Worm (Caenorhabditis elegans) whole organism, young adult: Measurements from ENCODE around the gene nhr-158.

ENCODE experiments used
- C06A6.2 ChIP-seq: fragments of 200-800 bp; sonication (Bioruptor generic); conservative IDR thresholded peaks from 2 replicates; pipeline ENCODE4 v1.3.6; 2022; ENCODE audit warnings: missing genetic modification characterization, missing compliant biosample characterization
- F22D6.2 ChIP-seq: sonication (generic microtip); optimal IDR thresholded peaks from 2 replicates; lab custom pipeline; 2016; ENCODE audit warnings: mild to moderate bottlenecking, missing genetic modification characterization, missing compliant biosample characterization
- F37B4.10 ChIP-seq: fragments of 200-800 bp; sonication (Bioruptor generic); IDR thresholded peaks from 2 replicates; pipeline ENCODE4 v1.3.6; 2022; ENCODE audit warnings: missing genetic modification characterization, missing compliant biosample characterization
- K12H6.12 ChIP-seq: fragments of 200-800 bp; sonication (Bioruptor generic); optimal IDR thresholded peaks from 2 replicates; lab custom pipeline; 2018; ENCODE audit warnings: mild to moderate bottlenecking, missing genetic modification characterization, missing compliant biosample characterization
- T26A5.8 ChIP-seq: sonication (generic microtip); optimal IDR thresholded peaks from 2 replicates; lab custom pipeline; 2016; ENCODE audit warnings: missing genetic modification characterization, missing compliant biosample characterization
- Y67H2A.10 ChIP-seq: fragments of 200-800 bp; sonication (Bioruptor generic); conservative IDR thresholded peaks from 2 replicates; pipeline ENCODE4 v1.3.6; 2022; ENCODE audit warnings: missing genetic modification reagents, missing genetic modification characterization, missing compliant biosample characterization
- Y95B8A.8 ChIP-seq: fragments of 200-800 bp; sonication (Bioruptor generic); IDR thresholded peaks from 2 replicates; pipeline ENCODE4 v1.3.6; 2022; ENCODE audit warnings: missing genetic modification reagents, missing genetic modification characterization, missing compliant biosample characterization
- ZK185.1 ChIP-seq: sonication (generic microtip); optimal IDR thresholded peaks from 2 replicates; lab custom pipeline; 2016; ENCODE audit warnings: mild to moderate bottlenecking, missing genetic modification characterization, missing compliant biosample characterization; ENCODE audit not compliant: poor library complexity, severe bottlenecking
- aptf-2 ChIP-seq: fragments of 200-800 bp; sonication (Bioruptor generic); conservative IDR thresholded peaks from 2 replicates; pipeline ENCODE4 v1.3.6; 2022; ENCODE audit warnings: missing genetic modification reagents, missing genetic modification characterization, missing compliant biosample characterization
- aptf-3 ChIP-seq: fragments of 200-800 bp; sonication (Bioruptor generic); IDR thresholded peaks from 2 replicates; pipeline ENCODE4 v1.3.6; 2022; ENCODE audit warnings: missing genetic modification characterization, missing compliant biosample characterization
- athp-1 ChIP-seq: sonication (generic microtip); optimal IDR thresholded peaks from 2 replicates; lab custom pipeline; 2017; ENCODE audit warnings: mild to moderate bottlenecking, missing genetic modification characterization, missing compliant biosample characterization
- ccch-3 ChIP-seq: fragments of 200-800 bp; sonication (Bioruptor generic); optimal IDR thresholded peaks from 2 replicates; lab custom pipeline; 2018; ENCODE audit warnings: mild to moderate bottlenecking, missing genetic modification characterization, missing compliant biosample characterization
- ceh-58 ChIP-seq: fragments of 200-800 bp; sonication (Bioruptor generic); IDR thresholded peaks from 2 replicates; pipeline ENCODE4 v1.3.6; 2022; ENCODE audit warnings: missing genetic modification characterization, missing compliant biosample characterization
- dpff-1 ChIP-seq: sonication (generic microtip); optimal IDR thresholded peaks from 2 replicates; lab custom pipeline; 2017; ENCODE audit warnings: mild to moderate bottlenecking, missing genetic modification characterization, missing compliant biosample characterization
- dpl-1 ChIP-seq: fragments of 150-350 bp; optimal IDR thresholded peaks from 2 replicates; lab custom pipeline; 2014; ENCODE audit warnings: missing biosample characterization, missing genetic modification reagents, missing genetic modification characterization
- egl-18 ChIP-seq: fragments of 200-800 bp; sonication (Bioruptor generic); IDR thresholded peaks from 2 replicates; pipeline ENCODE4 v1.3.6; 2022; ENCODE audit warnings: missing genetic modification reagents, missing genetic modification characterization, missing compliant biosample characterization
- gei-17 ChIP-seq: fragments of 200-800 bp; sonication (Bioruptor generic); optimal IDR thresholded peaks from 2 replicates; lab custom pipeline; 2018; ENCODE audit warnings: mild to moderate bottlenecking, missing genetic modification characterization, missing compliant biosample characterization
- him-1 ChIP-seq: sonication (generic microtip); optimal IDR thresholded peaks from 2 replicates; lab custom pipeline; 2016; ENCODE audit warnings: missing genotype, missing genetic modification reagents, missing genetic modification characterization, missing compliant biosample characterization
- hmg-1.2 ChIP-seq: fragments of 200-800 bp; sonication (Bioruptor generic); IDR thresholded peaks from 2 replicates; pipeline ENCODE4 v1.3.6; 2022; ENCODE audit warnings: missing genetic modification reagents, missing genetic modification characterization, missing compliant biosample characterization
- hrde-1 ChIP-seq: sonication (generic microtip); optimal IDR thresholded peaks from 2 replicates; lab custom pipeline; 2016; ENCODE audit warnings: missing genetic modification characterization, mild to moderate bottlenecking, missing compliant biosample characterization, moderate library complexity, missing genotype, missing genetic modification reagents, borderline replicate concordance
- lag-1 ChIP-seq: fragments of 200-800 bp; sonication (Bioruptor generic); IDR thresholded peaks from 2 replicates; pipeline ENCODE4 v1.3.6; 2022; ENCODE audit warnings: missing genetic modification reagents, missing genetic modification characterization, missing compliant biosample characterization
- madf-10 ChIP-seq: sonication (generic microtip); optimal IDR thresholded peaks from 2 replicates; lab custom pipeline; 2016; ENCODE audit warnings: mild to moderate bottlenecking, missing genetic modification characterization, missing compliant biosample characterization
- mcd-1 ChIP-seq: fragments of 200-800 bp; sonication (Bioruptor generic); IDR thresholded peaks from 2 replicates; pipeline ENCODE4 v1.3.6; 2022; ENCODE audit warnings: missing genetic modification reagents, missing genetic modification characterization, missing compliant biosample characterization
- nfya-1 ChIP-seq: sonication (generic microtip); optimal IDR thresholded peaks from 2 replicates; lab custom pipeline; 2017; ENCODE audit warnings: antibody characterized with exemption, missing compliant biosample characterization, missing genetic modification characterization, borderline replicate concordance; ENCODE audit not compliant: insufficient read depth
- nfya-2 ChIP-seq: fragments of 200-800 bp; sonication (Bioruptor generic); IDR thresholded peaks from 2 replicates; pipeline ENCODE4 v1.3.6; 2022; ENCODE audit warnings: missing genetic modification reagents, missing genetic modification characterization, missing compliant biosample characterization
- nhr-179 ChIP-seq: sonication (generic microtip); optimal IDR thresholded peaks from 2 replicates; lab custom pipeline; 2016; ENCODE audit warnings: mild to moderate bottlenecking, missing genetic modification characterization, missing compliant biosample characterization
- nhr-27 ChIP-seq: fragments of 200-800 bp; sonication (Bioruptor generic); optimal IDR thresholded peaks from 2 replicates; lab custom pipeline; 2018; ENCODE audit warnings: mild to moderate bottlenecking, missing genetic modification characterization, moderate library complexity, missing compliant biosample characterization
- nhr-90 ChIP-seq: sonication (generic microtip); optimal IDR thresholded peaks from 2 replicates; lab custom pipeline; 2016; ENCODE audit warnings: missing genotype, mild to moderate bottlenecking, missing genetic modification characterization, missing compliant biosample characterization
- pha-4 ChIP-seq: fragments of 150-350 bp; sonication (generic microtip); optimal IDR thresholded peaks from 2 replicates; lab custom pipeline; 2014; ENCODE audit warnings: missing biosample characterization, missing genetic modification reagents, missing genetic modification characterization
- rcor-1 ChIP-seq: fragments of 200-800 bp; sonication (Bioruptor generic); IDR thresholded peaks from 2 replicates; pipeline ENCODE4 v1.3.6; 2022; ENCODE audit warnings: missing genetic modification reagents, missing genetic modification characterization, missing compliant biosample characterization
- rec-8 ChIP-seq, 2 experiments: sonication (generic microtip); optimal IDR thresholded peaks; 2 replicates each; lab custom pipeline; 2016; ENCODE audit warnings: mild to moderate bottlenecking in 2 of 2, missing genetic modification characterization in 2 of 2, missing genetic modification reagents in 2 of 2, missing genotype in 2 of 2, missing biosample characterization in 1 of 2, missing compliant biosample characterization in 1 of 2, moderate library complexity in 1 of 2
- snpc-1.1 ChIP-seq: sonication (generic microtip); optimal IDR thresholded peaks from 2 replicates; lab custom pipeline; 2017; ENCODE audit warnings: missing genetic modification characterization, mild to moderate bottlenecking, missing compliant biosample characterization, antibody characterized with exemption, moderate library complexity, missing genotype, missing genetic modification reagents; ENCODE audit not compliant: insufficient read depth
- snpc-3.4 ChIP-seq: sonication (generic microtip); optimal IDR thresholded peaks from 2 replicates; lab custom pipeline; 2017; ENCODE audit warnings: missing genetic modification characterization, mild to moderate bottlenecking, missing compliant biosample characterization, antibody characterized with exemption, moderate library complexity, missing genotype, missing genetic modification reagents
- snpc-4 ChIP-seq, 5 experiments: fragments of 150-350 bp in 1 of 5; sonication (generic microtip) in 4 of 5; optimal IDR thresholded peaks; 2 replicates each; lab custom pipeline; 2014 to 2018; ENCODE audit warnings: missing genetic modification characterization in 5 of 5, missing biosample characterization in 3 of 5, antibody characterized with exemption in 2 of 5, mild to moderate bottlenecking in 2 of 5, missing compliant biosample characterization in 2 of 5, missing genotype in 2 of 5, moderate library complexity in 2 of 5, missing genetic modification reagents in 1 of 5
- unc-130 ChIP-seq: sonication (generic microtip); optimal IDR thresholded peaks from 2 replicates; lab custom pipeline; 2016; ENCODE audit warnings: missing genetic modification reagents, missing genetic modification characterization, missing compliant biosample characterization
- ztf-22 ChIP-seq: fragments of 200-800 bp; sonication (Bioruptor generic); optimal IDR thresholded peaks from 2 replicates; lab custom pipeline; 2018; ENCODE audit warnings: mild to moderate bottlenecking, missing genetic modification characterization, moderate library complexity, missing compliant biosample characterization
- ztf-26 ChIP-seq: sonication (generic microtip); optimal IDR thresholded peaks from 2 replicates; lab custom pipeline; 2017; ENCODE audit warnings: missing genetic modification characterization, missing compliant biosample characterization
- ztf-3 ChIP-seq: fragments of 200-800 bp; sonication (Bioruptor generic); optimal IDR thresholded peaks from 2 replicates; lab custom pipeline; 2018; ENCODE audit warnings: mild to moderate bottlenecking, missing genetic modification characterization, missing compliant biosample characterization

Gene nhr-158

DNA sequence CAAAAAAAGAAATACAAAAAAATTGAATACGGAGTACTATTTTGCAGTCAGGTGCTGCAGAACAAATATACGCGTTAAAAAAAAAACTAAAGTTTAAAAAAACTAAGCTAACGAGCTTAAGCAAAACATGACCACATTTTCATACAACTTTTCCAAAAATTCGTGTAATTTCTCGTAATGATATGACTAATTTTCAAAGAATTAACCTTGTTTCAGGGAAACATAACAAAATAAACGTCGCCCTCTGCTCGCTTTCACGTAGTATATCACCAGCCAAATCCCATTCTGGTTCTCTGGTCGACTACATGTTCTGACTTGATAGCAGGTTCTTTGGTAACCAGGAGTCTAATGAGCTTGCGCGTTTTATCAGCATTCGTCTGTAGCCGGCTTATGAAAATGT, 3.6 kb downstream of the nhr-158 start:
- TF ChIP-seq egl-18 (GFP tag; lab: Robert Waterston, UW) (no peak), C06A6.2 (GFP tag; lab: Robert Waterston, UW) (no peak), unc-130 (GFP tag; lab: Kevin White, UChicago) (no peak), Y95B8A.8 (no peak), ccch-3 (GFP tag; lab: Kevin White, UChicago) (no peak), pha-4 (no peak)

DNA sequence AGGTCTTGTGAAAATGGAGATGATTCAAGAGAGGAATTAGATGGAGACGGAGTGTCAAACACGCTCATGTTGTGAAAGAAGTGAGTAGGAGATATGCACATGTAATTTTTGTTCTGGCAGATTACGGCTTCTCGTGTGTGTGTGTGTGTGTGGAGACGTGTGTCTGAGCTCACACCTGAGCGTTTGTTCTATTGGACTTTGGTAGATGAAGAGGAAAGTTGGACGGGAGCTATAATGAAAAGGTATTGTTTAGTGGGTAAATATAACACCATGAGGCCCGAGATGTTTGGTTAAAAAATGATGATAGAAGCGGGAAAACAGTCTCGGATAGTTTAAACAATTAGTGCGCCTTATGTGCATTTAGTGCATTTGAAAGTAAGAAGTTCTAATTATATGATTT, 5.0 kb downstream of the nhr-158 start, which contains the start of gene nhr-157:
Gene nhr-157, minus strand, starts transcription at position 101 of the 400 bp plus-strand sequence.
- no peak for TF ChIP-seq Y67H2A.10 (GFP tag; lab: Robert Waterston, UW)
- no peak for TF ChIP-seq rec-8 (tag; optimal IDR thresholded peaks at IDR 0.05; lab: Kevin White, UChicago)
- no peak for TF ChIP-seq hmg-1.2 (GFP tag; lab: Robert Waterston, UW)
- no peak for TF ChIP-seq dpl-1 (GFP tag; lab: Kevin White, UChicago)
- TF ChIP-seq nhr-27 (tag; lab: Kevin White, UChicago), result no peak
- no peak for TF ChIP-seq mcd-1 (GFP tag; lab: Robert Waterston, UW)
- no peak for TF ChIP-seq lag-1 (GFP tag; lab: Robert Waterston, UW)
- TF ChIP-seq nfya-1, result no peak
- TF ChIP-seq gei-17, result no peak
- TF ChIP-seq aptf-3 (GFP tag; lab: Robert Waterston, UW), result no peak
- TF ChIP-seq ZK185.1, result no peak
- no peak for TF ChIP-seq ceh-58 (GFP tag; lab: Robert Waterston, UW)
- no peak for TF ChIP-seq F37B4.10 (GFP tag; lab: Robert Waterston, UW)
- no peak for TF ChIP-seq nhr-179 (tag; lab: Kevin White, UChicago)

DNA sequence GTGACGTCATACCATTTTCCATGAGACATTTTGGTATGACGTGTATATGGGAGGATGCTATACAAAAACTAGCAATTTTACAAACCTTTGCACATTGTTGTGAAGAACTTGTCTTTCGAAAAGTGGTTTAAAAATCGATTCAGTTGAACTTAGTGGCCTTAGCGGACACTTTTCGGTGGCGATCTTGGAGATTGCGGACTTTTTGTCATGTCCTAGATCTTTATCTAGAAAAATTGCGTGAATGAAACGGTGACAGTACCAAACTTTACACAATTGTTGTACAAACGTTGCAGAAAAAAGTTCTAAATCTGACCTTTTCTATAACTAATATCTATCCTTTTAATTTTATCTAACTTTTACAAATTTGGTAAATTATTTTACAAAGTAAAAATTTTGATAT, 8.7 kb downstream of the nhr-158 start:
- no peak for TF ChIP-seq ztf-26
- no peak for TF ChIP-seq snpc-1.1 (tag; lab: Kevin White, UChicago)
- TF ChIP-seq him-1 (tag; lab: Kevin White, UChicago), result no peak
- no peak for TF ChIP-seq ZK185.1
- no peak for TF ChIP-seq madf-10 (tag; lab: Kevin White, UChicago)
- no peak for TF ChIP-seq nhr-90 (tag; lab: Kevin White, UChicago)
- no peak for TF ChIP-seq nfya-2 (GFP tag; lab: Robert Waterston, UW)
- no peak for TF ChIP-seq K12H6.12 (tag; lab: Kevin White, UChicago)
- no peak for TF ChIP-seq rcor-1
- TF ChIP-seq aptf-2 (GFP tag; lab: Robert Waterston, UW), result no peak
- no peak for TF ChIP-seq C06A6.2 (GFP tag; lab: Robert Waterston, UW)
- TF ChIP-seq snpc-4 (GFP tag; optimal IDR thresholded peaks at IDR 0.05; lab: Kevin White, UChicago), result no peak
- TF ChIP-seq snpc-4 (tag; optimal IDR thresholded peaks at IDR 0.05; lab: Kevin White, UChicago), result no peak
- no peak for TF ChIP-seq hrde-1
- TF ChIP-seq dpff-1, result no peak
- TF ChIP-seq F22D6.2 (tag; lab: Kevin White, UChicago), result no peak
- no peak for TF ChIP-seq ztf-22 (GFP tag; lab: Kevin White, UChicago)
- TF ChIP-seq aptf-3 (GFP tag; lab: Robert Waterston, UW), result no peak

DNA sequence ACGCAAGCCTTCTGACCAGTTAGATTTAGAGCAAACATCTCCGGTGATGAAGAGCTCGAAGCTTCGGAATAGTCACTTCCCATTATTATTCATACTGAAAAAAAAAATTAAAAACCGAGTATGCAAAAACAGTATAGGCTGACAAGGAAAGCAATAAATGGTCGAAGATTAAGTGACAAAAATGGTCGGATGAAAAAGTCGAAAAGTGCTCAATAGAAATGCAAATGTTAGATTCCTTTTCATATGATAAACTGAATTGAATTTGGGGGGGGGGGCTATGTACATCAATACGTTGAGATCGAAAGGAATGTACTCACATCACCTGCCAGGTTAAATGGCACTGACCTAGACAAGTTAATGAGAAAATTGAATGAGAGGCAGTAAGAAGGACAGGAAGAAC, 11.1 kb downstream of the nhr-158 start, which contains the start of gene nhr-187:
Gene nhr-187, minus strand, starts transcription at position 101 of the 400 bp plus-strand sequence.
- TF ChIP-seq ztf-26, result no peak
- TF ChIP-seq athp-1 (tag; lab: Kevin White, UChicago), result no peak
- no peak for TF ChIP-seq ZK185.1
- TF ChIP-seq nfya-2 (GFP tag; lab: Robert Waterston, UW), result no peak
- TF ChIP-seq ztf-3 (GFP tag; lab: Kevin White, UChicago), result no peak
- TF ChIP-seq nhr-27 (tag; lab: Kevin White, UChicago), result no peak
- no peak for TF ChIP-seq nfya-1
- TF ChIP-seq T26A5.8, result no peak
- TF ChIP-seq snpc-3.4 (tag; lab: Kevin White, UChicago), result no peak
- TF ChIP-seq, all 124 proteins: peak for 0
